Worm (Caenorhabditis elegans): ENCODE data around the gene Y41D4A.3.

DNA sequence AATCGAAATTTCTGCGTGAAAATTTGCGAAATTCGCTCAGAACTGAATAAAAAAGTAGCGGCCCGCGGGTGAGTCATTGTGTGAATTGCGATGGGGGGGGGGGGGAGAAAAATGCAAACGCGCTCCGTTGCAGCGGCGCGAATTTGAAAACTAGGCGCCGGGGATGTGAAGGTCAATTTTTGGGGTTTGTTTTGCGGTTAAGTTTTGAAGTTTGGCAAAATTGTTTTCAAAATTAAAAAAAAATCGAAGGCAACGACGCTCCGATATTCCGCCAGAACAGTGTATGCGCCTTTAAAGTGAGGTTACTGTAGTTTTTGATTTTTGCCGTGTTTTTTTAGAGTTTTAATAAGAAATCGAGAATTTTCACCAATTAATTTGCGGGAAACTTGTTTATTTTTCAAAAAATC is 15.3 kb upstream of the Y41D4A.3 start:
- TF ChIP-seq egl-27 (tag; optimal IDR thresholded peaks at IDR 0.05) (no peak), nfya-1 (tag; optimal IDR thresholded peaks at IDR 0.05; ENCODE audit: insufficient read depth) (peak; percentile 66), nhr-25 (tag; optimal IDR thresholded peaks at IDR 0.05) (peak; percentile 60), ztf-4 (tag; optimal IDR thresholded peaks at IDR 0.05) (no peak), lin-39 (tag; optimal IDR thresholded peaks at IDR 0.05) (peak; percentile 73), fkh-10 (GFP tag; optimal IDR thresholded peaks at IDR 0.05) (no peak), zag-1 (tag; optimal IDR thresholded peaks at IDR 0.05) (no peak), nhr-23 (tag; optimal IDR thresholded peaks at IDR 0.05) (peak; percentile 77), elt-3 (tag; optimal IDR thresholded peaks at IDR 0.05) (no peak), mdl-1 (tag; optimal IDR thresholded peaks at IDR 0.05) (no peak), ama-1 (optimal IDR thresholded peaks at IDR 0.05) (peak; percentile 75)

All from whole organism, L3 larva.